Worm (Caenorhabditis elegans) whole organism, young adult: ENCODE data around the gene F52G3.5.

ENCODE experiments used
- F52B5.7 ChIP-seq: sonication (generic microtip); optimal IDR thresholded peaks from 2 replicates; lab custom pipeline; 2016; ENCODE audit warnings: mild to moderate bottlenecking, missing genetic modification characterization, missing compliant biosample characterization
- K12H6.12 ChIP-seq: fragments of 200-800 bp; sonication (Bioruptor generic); optimal IDR thresholded peaks from 2 replicates; lab custom pipeline; 2018; ENCODE audit warnings: mild to moderate bottlenecking, missing genetic modification characterization, missing compliant biosample characterization
- ekl-4 ChIP-seq: fragments of 200-800 bp; sonication (Bioruptor generic); IDR thresholded peaks from 2 replicates; pipeline ENCODE4 v1.3.6; 2022; ENCODE audit warnings: missing genetic modification reagents, missing genetic modification characterization, missing compliant biosample characterization
- snpc-4 ChIP-seq, 5 experiments: fragments of 150-350 bp in 1 of 5; sonication (generic microtip) in 4 of 5; optimal IDR thresholded peaks; 2 replicates each; lab custom pipeline; 2014 to 2018; ENCODE audit warnings: missing genetic modification characterization in 5 of 5, missing biosample characterization in 3 of 5, antibody characterized with exemption in 2 of 5, mild to moderate bottlenecking in 2 of 5, missing compliant biosample characterization in 2 of 5, missing genotype in 2 of 5, moderate library complexity in 2 of 5, missing genetic modification reagents in 1 of 5
- unc-62 ChIP-seq: fragments of 150-350 bp; optimal IDR thresholded peaks from 2 replicates; lab custom pipeline; 2014; ENCODE audit warnings: missing biosample characterization, missing genetic modification reagents, missing genetic modification characterization

DNA sequence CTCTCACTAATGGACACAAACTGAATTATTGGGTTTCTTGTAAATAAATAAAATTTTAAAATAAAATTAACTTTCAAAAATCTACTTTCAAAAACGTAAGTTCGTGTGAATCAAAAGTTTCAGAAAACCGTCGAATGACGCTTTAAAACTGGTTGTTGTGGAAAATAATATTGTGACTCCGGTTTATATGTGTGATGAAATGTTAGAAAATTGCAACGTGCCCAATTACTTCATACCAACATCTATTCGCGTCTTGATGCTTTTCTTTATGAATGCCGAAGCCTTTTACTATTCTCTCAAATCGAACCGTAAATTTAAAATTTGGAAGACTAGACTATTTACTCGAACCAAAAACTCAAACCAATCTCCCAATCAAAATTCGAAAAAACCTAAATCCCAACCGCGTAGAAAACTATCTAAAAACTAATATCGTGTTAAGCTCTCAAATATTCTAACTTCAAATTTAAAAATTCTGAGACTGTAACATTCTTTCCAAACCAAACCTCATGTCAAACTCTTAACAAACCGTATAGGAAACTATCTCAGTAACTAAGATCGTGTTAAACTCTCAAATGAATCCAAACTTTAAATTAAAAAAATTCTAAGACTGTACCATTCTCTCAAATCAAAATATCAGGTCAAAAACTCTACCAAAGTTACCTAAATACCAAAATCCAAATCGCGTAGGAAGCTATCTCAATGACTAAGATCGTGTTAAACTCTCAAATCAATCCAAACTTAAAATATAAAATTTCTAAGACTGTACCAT lies 44.5 kb downstream of the F52G3.5 start:
- TF ChIP-seq snpc-4 (GFP tag; optimal IDR thresholded peaks at IDR 0.05; lab: Kevin White, UChicago) (peak; percentile 17), snpc-4 (tag; optimal IDR thresholded peaks at IDR 0.05; lab: Kevin White, UChicago) (no peak), K12H6.12 (tag; lab: Kevin White, UChicago) (no peak), unc-62 (GFP tag; lab: Kevin White, UChicago) (no peak), ekl-4 (GFP tag; lab: Robert Waterston, UW) (0 out of 2 replicates have a peak, but pooled peaks have one; percentile 58), F52B5.7 (tag; lab: Kevin White, UChicago) (peak; percentile 75)
